Fruit fly (Drosophila melanogaster) whole organism, wandering third instar larva: ENCODE measurements around the gene CG17258.

Experiments used
- CG32264 ChIP-seq: fragments of 200-800 bp; sonication (Bioruptor generic); optimal IDR thresholded peaks from 2 replicates; lab custom pipeline; 2016; ENCODE audit warnings: missing biosample characterization, missing genetic modification characterization
- CG9705 ChIP-seq: fragments of 200-800 bp; sonication (Bioruptor generic); optimal IDR thresholded peaks from 2 replicates; lab custom pipeline; 2018; ENCODE audit warnings: missing biosample characterization, mild to moderate bottlenecking, missing genetic modification characterization
- CrebA ChIP-seq: fragments of 200-800 bp; sonication (Bioruptor generic); optimal IDR thresholded peaks from 2 replicates; lab custom pipeline; 2016; ENCODE audit warnings: missing biosample characterization, mild to moderate bottlenecking, missing genetic modification characterization, borderline replicate concordance
- Dif ChIP-seq: fragments of 200-275, 200-300 bp; sonication (Bioruptor generic); optimal IDR thresholded peaks from 2 replicates; lab custom pipeline; 2018; ENCODE audit warnings: missing biosample characterization, missing genetic modification characterization; ENCODE audit not compliant: partially characterized antibody
- GATAd ChIP-seq: sonication (Bioruptor generic); optimal IDR thresholded peaks from 2 replicates; lab custom pipeline; 2016; ENCODE audit warnings: missing biosample characterization, missing genetic modification characterization
- HLH106 ChIP-seq: fragments of 200-800 bp; optimal IDR thresholded peaks from 3 replicates; lab custom pipeline; 2019; ENCODE audit warnings: missing biosample characterization, mild to moderate bottlenecking, missing genetic modification characterization, moderate library complexity
- Hnf4 ChIP-seq: fragments of 200-800 bp; sonication (Bioruptor generic); optimal IDR thresholded peaks from 2 replicates; lab custom pipeline; 2016; ENCODE audit warnings: missing biosample characterization, mild to moderate bottlenecking, missing genetic modification characterization
- Hr78 ChIP-seq: fragments of >200 bp; optimal IDR thresholded peaks from 2 replicates; lab custom pipeline; 2017; ENCODE audit warnings: missing biosample characterization, missing genetic modification characterization
- Hr83 ChIP-seq: fragments of 200-300 bp; sonication (Bioruptor generic); optimal IDR thresholded peaks from 2 replicates; lab custom pipeline; 2016; ENCODE audit warnings: missing biosample characterization, mild to moderate bottlenecking, missing genetic modification characterization, moderate library complexity; ENCODE audit not compliant: poor library complexity, severe bottlenecking
- Jra ChIP-seq: sonication (Bioruptor generic); optimal IDR thresholded peaks from 2 replicates; lab custom pipeline; 2016; ENCODE audit warnings: missing biosample characterization, missing genetic modification characterization
- Mio ChIP-seq: sonication (Bioruptor generic); optimal IDR thresholded peaks from 2 replicates; lab custom pipeline; 2016; ENCODE audit warnings: missing biosample characterization, missing genetic modification characterization
- Myc ChIP-seq: fragments of >200 bp; optimal IDR thresholded peaks from 2 replicates; lab custom pipeline; 2017
- N ChIP-seq: fragments of >200 bp; optimal IDR thresholded peaks from 2 replicates; lab custom pipeline; 2018; ENCODE audit warnings: missing biosample characterization, missing external identifiers, missing genetic modification characterization
- OdsH ChIP-seq: fragments of 200-800 bp; sonication (Bioruptor generic); optimal IDR thresholded peaks from 2 replicates; lab custom pipeline; 2016; ENCODE audit warnings: missing biosample characterization, mild to moderate bottlenecking, missing genetic modification characterization
- Rel ChIP-seq, 2 experiments: fragments of 200-800 bp; sonication (Bioruptor generic) in 1 of 2; optimal IDR thresholded peaks; 2 replicates in 1 of 2; 3 replicates in 1 of 2; lab custom pipeline; 2016 to 2019; ENCODE audit warnings: mild to moderate bottlenecking in 2 of 2, missing biosample characterization in 2 of 2, missing genetic modification characterization in 2 of 2, moderate library complexity in 1 of 2
- Sp1 ChIP-seq: fragments of 200-800 bp; sonication (Bioruptor generic); optimal IDR thresholded peaks from 3 replicates; lab custom pipeline; 2019; ENCODE audit warnings: missing biosample characterization, mild to moderate bottlenecking, missing genetic modification characterization, moderate library complexity
- Vsx2 ChIP-seq: fragments of 200-300, 225-300 bp; sonication (Bioruptor generic); optimal IDR thresholded peaks from 2 replicates; lab custom pipeline; 2018; ENCODE audit warnings: missing biosample characterization, missing genetic modification characterization; ENCODE audit not compliant: partially characterized antibody
- br ChIP-seq: fragments of 200-800 bp; sonication (Bioruptor generic); optimal IDR thresholded peaks from 2 replicates; lab custom pipeline; 2016; ENCODE audit warnings: missing biosample characterization, missing genetic modification characterization
- brk ChIP-seq: fragments of 200-800 bp; sonication (Bioruptor generic); optimal IDR thresholded peaks from 2 replicates; lab custom pipeline; 2016; ENCODE audit warnings: missing biosample characterization, mild to moderate bottlenecking, missing genetic modification characterization
- dl ChIP-seq, 2 experiments: fragments of 175-275, 200-275 bp in 1 of 2; fragments of 200-275 bp in 1 of 2; sonication (Bioruptor generic); optimal IDR thresholded peaks; lab custom pipeline; 2018; ENCODE audit warnings: mild to moderate bottlenecking in 2 of 2, missing biosample characterization in 2 of 2, missing genetic modification characterization in 2 of 2, moderate library complexity in 2 of 2; ENCODE audit not compliant: partially characterized antibody in 2 of 2, insufficient read depth in 1 of 2
- dmrt93B ChIP-seq: fragments of 200-800 bp; sonication (Bioruptor generic); optimal IDR thresholded peaks from 2 replicates; lab custom pipeline; 2018; ENCODE audit warnings: missing biosample characterization, mild to moderate bottlenecking, missing genetic modification characterization
- dsf ChIP-seq: sonication (Bioruptor generic); optimal IDR thresholded peaks from 2 replicates; lab custom pipeline; 2016; ENCODE audit warnings: missing biosample characterization, missing genetic modification characterization, borderline replicate concordance
- ey ChIP-seq: fragments of 200-800 bp; sonication (Bioruptor generic); optimal IDR thresholded peaks from 2 replicates; lab custom pipeline; 2016; ENCODE audit warnings: missing biosample characterization, missing genetic modification characterization
- foxo ChIP-seq, 2 experiments: fragments of 200-800 bp; sonication (Bioruptor generic); optimal IDR thresholded peaks; 2 replicates in 1 of 2; 3 replicates in 1 of 2; lab custom pipeline; 2016 to 2017; ENCODE audit warnings: missing biosample characterization in 2 of 2, missing genetic modification characterization in 2 of 2
- fru ChIP-seq: fragments of 200-800 bp; sonication (Bioruptor generic); optimal IDR thresholded peaks from 3 replicates; lab custom pipeline; 2016; ENCODE audit warnings: missing biosample characterization, mild to moderate bottlenecking, missing genetic modification characterization
- h ChIP-seq: fragments of 200-800 bp; sonication (Bioruptor generic); optimal IDR thresholded peaks from 3 replicates; lab custom pipeline; 2016; ENCODE audit warnings: missing biosample characterization, mild to moderate bottlenecking, missing genetic modification characterization
- jim ChIP-seq: fragments of 175-275, 200-325 bp; sonication (Bioruptor generic); optimal IDR thresholded peaks from 2 replicates; lab custom pipeline; 2016; ENCODE audit warnings: missing biosample characterization, mild to moderate bottlenecking, missing genetic modification characterization
- pan ChIP-seq: fragments of >200 bp; optimal IDR thresholded peaks from 2 replicates; lab custom pipeline; 2017
- psq ChIP-seq: fragments of 200-800 bp; sonication (Bioruptor generic); optimal IDR thresholded peaks from 3 replicates; lab custom pipeline; 2017; ENCODE audit warnings: missing biosample characterization, mild to moderate bottlenecking, missing genetic modification characterization, moderate library complexity
- rgr ChIP-seq: fragments of 200-800 bp; sonication (Bioruptor generic); optimal IDR thresholded peaks from 3 replicates; lab custom pipeline; 2016; ENCODE audit warnings: missing biosample characterization, mild to moderate bottlenecking, missing genetic modification characterization
- sage ChIP-seq: fragments of 200-800 bp; sonication (Bioruptor generic); optimal IDR thresholded peaks from 2 replicates; lab custom pipeline; 2016; ENCODE audit warnings: missing biosample characterization, mild to moderate bottlenecking, missing genetic modification characterization
- sv ChIP-seq: fragments of 200-800 bp; sonication (Bioruptor generic); optimal IDR thresholded peaks from 3 replicates; lab custom pipeline; 2016; ENCODE audit warnings: missing biosample characterization, missing genetic modification characterization
- tai ChIP-seq: sonication (Bioruptor generic); optimal IDR thresholded peaks from 2 replicates; lab custom pipeline; 2016; ENCODE audit warnings: missing biosample characterization, missing genetic modification characterization
- usp ChIP-seq: fragments of >200 bp; optimal IDR thresholded peaks from 2 replicates; lab custom pipeline; 2017; ENCODE audit warnings: missing biosample characterization, missing genetic modification characterization

Gene CG17258

dm6 chr2L:2993702-2994101, 41.4 kb downstream of the CG17258 start:
- TF ChIP-seq br (GFP tag; lab: Kevin White, UChicago) (no peak), jim (no peak), sage (GFP tag; lab: Kevin White, UChicago) (no peak), dl (GFP tag; optimal IDR thresholded peaks at IDR 0.05; lab: Kevin White, UChicago; ENCODE audit: insufficient read depth in 1 of 2, partially characterized antibody in 2 of 2) (no peak), usp (GFP tag; lab: Kevin White, UChicago) (no peak), rgr (GFP tag; lab: Kevin White, UChicago) (no peak), CG9705 (GFP tag; lab: Kevin White, UChicago) (no peak), Hr83 (GFP tag; lab: Kevin White, UChicago) (no peak), HLH106 (tag; lab: Kevin White, UChicago) (no peak), Vsx2 (GFP tag; lab: Kevin White, UChicago) (no peak), GATAd (GFP tag; lab: Kevin White, UChicago) (no peak), CG32264 (GFP tag; lab: Kevin White, UChicago) (no peak), dmrt93B (no peak), Jra (GFP tag; lab: Kevin White, UChicago) (no peak), dsf (GFP tag; lab: Kevin White, UChicago) (no peak), Hnf4 (GFP tag; lab: Kevin White, UChicago) (no peak)
- TF ChIP-seq, all 38 proteins: peak for 0

- no peak for TF ChIP-seq rgr (GFP tag; lab: Kevin White, UChicago)
- no peak for TF ChIP-seq br (GFP tag; lab: Kevin White, UChicago)
- no peak for TF ChIP-seq Sp1 (GFP tag; lab: Kevin White, UChicago)
- TF ChIP-seq Hr78, result no peak
- TF ChIP-seq brk (GFP tag; lab: Kevin White, UChicago), result no peak
- TF ChIP-seq OdsH (GFP tag; lab: Kevin White, UChicago), result no peak
- no peak for TF ChIP-seq N (GFP tag; lab: Kevin White, UChicago)
- TF ChIP-seq dmrt93B, result no peak
- no peak for TF ChIP-seq dl (GFP tag; optimal IDR thresholded peaks at IDR 0.05; lab: Kevin White, UChicago; ENCODE audit: insufficient read depth in 1 of 2, partially characterized antibody in 2 of 2)
- TF ChIP-seq Myc (lab: Kevin White, UChicago), result no peak
- no peak for TF ChIP-seq usp (GFP tag; lab: Kevin White, UChicago)
- TF ChIP-seq GATAd (GFP tag; lab: Kevin White, UChicago), result no peak
- TF ChIP-seq CG32264 (GFP tag; lab: Kevin White, UChicago), result no peak
- TF ChIP-seq Dif (GFP tag; lab: Kevin White, UChicago), result no peak
- TF ChIP-seq pan (lab: Kevin White, UChicago), result no peak
- no peak for TF ChIP-seq Rel (GFP tag; optimal IDR thresholded peaks at IDR 0.05; lab: Kevin White, UChicago)
- no peak for TF ChIP-seq Rel (tag; optimal IDR thresholded peaks at IDR 0.05; lab: Kevin White, UChicago)
- no peak for TF ChIP-seq sv
- TF ChIP-seq tai (GFP tag; lab: Kevin White, UChicago), result no peak
- TF ChIP-seq h, result no peak
- TF ChIP-seq ey (GFP tag; lab: Kevin White, UChicago), result no peak
Measured at dm6 chr2L:2993236-2993635, 41.9 kb downstream of the CG17258 start.

dm6 chr2L:2992664-2993174, 42.4 kb downstream of the CG17258 start, which contains the start of the genes okr and CG3558:
TSS of gene okr (minus strand) at chr2L:2992759.
TSS of gene CG3558 (plus strand) at chr2L:2992870.
- TF ChIP-seq sv (peak; percentile 2), CG9705 (GFP tag; lab: Kevin White, UChicago) (peak; percentile 1), Hr83 (GFP tag; lab: Kevin White, UChicago) (no peak), tai (GFP tag; lab: Kevin White, UChicago) (no peak), Rel (GFP tag; optimal IDR thresholded peaks at IDR 0.05; lab: Kevin White, UChicago) (no peak), Rel (tag; optimal IDR thresholded peaks at IDR 0.05; lab: Kevin White, UChicago) (peak; percentile 2), Jra (GFP tag; lab: Kevin White, UChicago) (no peak), Myc (lab: Kevin White, UChicago) (peak; percentile 16)
- TF ChIP-seq, all 38 proteins: peak for 4

dm6 chr2L:2987681-2988381, 47.3 kb downstream of the CG17258 start, which contains the start of the genes Chd1 and Bem46:
TSS of gene Chd1 (minus strand) at chr2L:2987723.
TSS of gene Bem46 (plus strand) at chr2L:2988116.
- TF ChIP-seq dmrt93B (no peak), HLH106 (tag; lab: Kevin White, UChicago) (peak; percentile 92), usp (GFP tag; lab: Kevin White, UChicago) (no peak), Rel (GFP tag; optimal IDR thresholded peaks at IDR 0.05; lab: Kevin White, UChicago) (no peak), Rel (tag; optimal IDR thresholded peaks at IDR 0.05; lab: Kevin White, UChicago) (peak; percentile 41), Myc (lab: Kevin White, UChicago) (peak; percentile 73), CG9705 (GFP tag; lab: Kevin White, UChicago) (peak; percentile 79), Hnf4 (GFP tag; lab: Kevin White, UChicago) (no peak), sv (peak; percentile 80), OdsH (GFP tag; lab: Kevin White, UChicago) (peak; percentile 80), pan (lab: Kevin White, UChicago) (no peak), ey (GFP tag; lab: Kevin White, UChicago) (peak; percentile 72), CrebA (no peak), fru (GFP tag; lab: Kevin White, UChicago) (no peak), psq (GFP tag; lab: Kevin White, UChicago) (peak; percentile 84), Hr83 (GFP tag; lab: Kevin White, UChicago) (peak; percentile 34), Mio (GFP tag; lab: Kevin White, UChicago) (no peak), foxo (GFP tag; optimal IDR thresholded peaks at IDR 0.05; lab: Kevin White, UChicago) (peak in 1 of 2 experiments; percentile 91), CG32264 (GFP tag; lab: Kevin White, UChicago) (no peak), GATAd (GFP tag; lab: Kevin White, UChicago) (peak; percentile 56), rgr (GFP tag; lab: Kevin White, UChicago) (peak; percentile 84), Sp1 (GFP tag; lab: Kevin White, UChicago) (peak; percentile 84)
